Fruit fly (Drosophila melanogaster): ENCODE data around the gene Akap200.

Akap200 gene

dm6 chr2L:8424662-8425208 is 9.2 kb downstream of the Akap200 start (continued):
- TF ChIP-seq CG4707 (GFP tag; optimal IDR thresholded peaks at IDR 0.05): no peak
- no peak for TF ChIP-seq Poxn (GFP tag; IDR thresholded peaks at IDR 0.05)
- no peak for TF ChIP-seq CG9727 (GFP tag; optimal IDR thresholded peaks at IDR 0.05)
- no peak for TF ChIP-seq Sry-δ (GFP tag; optimal IDR thresholded peaks at IDR 0.05)
- no peak for TF ChIP-seq shn (GFP tag; optimal IDR thresholded peaks at IDR 0.05)
- no peak for TF ChIP-seq schlank (tag; optimal IDR thresholded peaks at IDR 0.05)
- TF ChIP-seq pum (GFP tag; optimal IDR thresholded peaks at IDR 0.05): no peak
- TF ChIP-seq ara (GFP tag; IDR thresholded peaks at IDR 0.05): no peak
- TF ChIP-seq CoRest (tag; optimal IDR thresholded peaks at IDR 0.05): no peak
- TF ChIP-seq Rfx (GFP tag; IDR thresholded peaks at IDR 0.05): peak; percentile 76
- no peak for TF ChIP-seq sisA (GFP tag; IDR thresholded peaks at IDR 0.05)
- TF ChIP-seq Bteb2 (GFP tag; optimal IDR thresholded peaks at IDR 0.05): no peak
- TF ChIP-seq Trl (optimal IDR thresholded peaks at IDR 0.05): peak; percentile 71 to 73
- no peak for TF ChIP-seq Trl (GFP tag; optimal IDR thresholded peaks at IDR 0.05)
- TF ChIP-seq peb (GFP tag; IDR thresholded peaks at IDR 0.05): no peak
- no peak for TF ChIP-seq Nf-YB (GFP tag; optimal IDR thresholded peaks at IDR 0.05)
- no peak for TF ChIP-seq Spps (tag; optimal IDR thresholded peaks at IDR 0.05)
- TF ChIP-seq Xbp1 (GFP tag; optimal IDR thresholded peaks at IDR 0.05): no peak
- no peak for TF ChIP-seq CG2678 (tag; optimal IDR thresholded peaks at IDR 0.05)
- no peak for TF ChIP-seq repo (GFP tag; optimal IDR thresholded peaks at IDR 0.05)
- TF ChIP-seq sqz (GFP tag; optimal IDR thresholded peaks at IDR 0.05): no peak
- TF ChIP-seq pros (GFP tag; optimal IDR thresholded peaks at IDR 0.05): peak; percentile 73
- no peak for TF ChIP-seq CG10321 (GFP tag; IDR thresholded peaks at IDR 0.05)
- no peak for TF ChIP-seq CG14965 (GFP tag; optimal IDR thresholded peaks at IDR 0.05; ENCODE audit: borderline replicate concordance)
- TF ChIP-seq Hey (tag; optimal IDR thresholded peaks at IDR 0.05): no peak
- no peak for TF ChIP-seq so (GFP tag; IDR thresholded peaks at IDR 0.05)
- no peak for TF ChIP-seq dm (GFP tag; optimal IDR thresholded peaks at IDR 0.05)
- peak; percentile 55 for TF ChIP-seq nerfin-1 (tag; optimal IDR thresholded peaks at IDR 0.05)
- no peak for TF ChIP-seq gcm2 (GFP tag; optimal IDR thresholded peaks at IDR 0.05)
- TF ChIP-seq dysf (GFP tag; IDR thresholded peaks at IDR 0.05): no peak
- no peak for TF ChIP-seq crp (GFP tag; optimal IDR thresholded peaks at IDR 0.05)
- TF ChIP-seq CG2202 (tag; optimal IDR thresholded peaks at IDR 0.05): no peak
- no peak for TF ChIP-seq CG12236 (GFP tag; optimal IDR thresholded peaks at IDR 0.05)
- no peak for TF ChIP-seq Sry-β (GFP tag; optimal IDR thresholded peaks at IDR 0.05)
- no peak for TF ChIP-seq run (tag; optimal IDR thresholded peaks at IDR 0.05)
- TF ChIP-seq scrt (GFP tag; optimal IDR thresholded peaks at IDR 0.05): peak; percentile 79
- no peak for TF ChIP-seq fd64A (GFP tag; optimal IDR thresholded peaks at IDR 0.05)
- no peak for TF ChIP-seq stc (GFP tag; IDR thresholded peaks at IDR 0.05)
- TF ChIP-seq z (GFP tag; IDR thresholded peaks at IDR 0.05): peak; percentile 44; the same call in 1 of the 3 replicates
- no peak for TF ChIP-seq CG1647 (GFP tag; optimal IDR thresholded peaks at IDR 0.05)
- TF ChIP-seq dmrt11E (tag; optimal IDR thresholded peaks at IDR 0.05): no peak
- TF ChIP-seq hkb (optimal IDR thresholded peaks at IDR 0.05): no peak
- no peak for TF ChIP-seq hkb (GFP tag; IDR thresholded peaks at IDR 0.05)
- no peak for TF ChIP-seq CG3163 (GFP tag; optimal IDR thresholded peaks at IDR 0.05)
- no peak for TF ChIP-seq Doc2 (GFP tag; IDR thresholded peaks at IDR 0.05)
- TF ChIP-seq CG12219 (GFP tag; optimal IDR thresholded peaks at IDR 0.05): no peak
- no peak for TF ChIP-seq CG6791 (GFP tag; IDR thresholded peaks at IDR 0.05; ENCODE audit: partially characterized antibody)
- no peak for TF ChIP-seq CG6175 (GFP tag; IDR thresholded peaks at IDR 0.05)
- no peak for TF ChIP-seq CG10267 (tag; optimal IDR thresholded peaks at IDR 0.05)
- no peak for TF ChIP-seq Fer3 (tag; optimal IDR thresholded peaks at IDR 0.05)
- TF ChIP-seq CG7963 (GFP tag; IDR thresholded peaks at IDR 0.05; ENCODE audit: partially characterized antibody): no peak
- no peak for TF ChIP-seq CG13624 (GFP tag; optimal IDR thresholded peaks at IDR 0.05)

Measured in whole organism, embryonic.